Worm (Caenorhabditis elegans) whole organism, L1 larva: ENCODE measurements around the gene R09H10.2.

Experiments used
- F16B12.6 ChIP-seq: fragments of 150-350 bp; optimal IDR thresholded peaks from 2 replicates; lab custom pipeline; 2014; ENCODE audit warnings: missing biosample characterization, missing genetic modification characterization
- aly-2 ChIP-seq: fragments of 150-350 bp; optimal IDR thresholded peaks from 2 replicates; lab custom pipeline; 2014; ENCODE audit warnings: missing biosample characterization, missing genetic modification characterization
- grh-1 ChIP-seq: fragments of 200-800 bp; sonication (Bioruptor generic); IDR thresholded peaks from 2 replicates; pipeline ENCODE4 v1.3.6; 2022; ENCODE audit warnings: missing genetic modification reagents, missing genetic modification characterization, missing compliant biosample characterization
- jun-1 ChIP-seq: fragments of 150-350 bp; optimal IDR thresholded peaks from 2 replicates; lab custom pipeline; 2014; ENCODE audit warnings: missing biosample characterization, missing genetic modification reagents, missing genetic modification characterization
- lin-39 ChIP-seq: fragments of 150-350 bp; optimal IDR thresholded peaks from 2 replicates; lab custom pipeline; 2014; ENCODE audit warnings: missing biosample characterization, missing genetic modification reagents, missing genetic modification characterization
- mdl-1 ChIP-seq, 2 experiments: fragments of 150-350 bp; optimal IDR thresholded peaks; 2 replicates each; lab custom pipeline; 2014 to 2017; ENCODE audit warnings: missing biosample characterization in 2 of 2, missing genetic modification characterization in 2 of 2, inconsistent platforms in 1 of 2
- nhr-77 ChIP-seq: fragments of 150-350 bp; optimal IDR thresholded peaks from 2 replicates; lab custom pipeline; 2014; ENCODE audit warnings: missing biosample characterization, missing genetic modification characterization
- unc-62 ChIP-seq: fragments of 150-350 bp; optimal IDR thresholded peaks from 2 replicates; lab custom pipeline; 2014; ENCODE audit warnings: missing biosample characterization, missing genetic modification reagents, missing genetic modification characterization
- unc-86 ChIP-seq: sonication (generic microtip); optimal IDR thresholded peaks from 2 replicates; lab custom pipeline; 2016; ENCODE audit warnings: missing genetic modification characterization, missing compliant biosample characterization

DNA sequence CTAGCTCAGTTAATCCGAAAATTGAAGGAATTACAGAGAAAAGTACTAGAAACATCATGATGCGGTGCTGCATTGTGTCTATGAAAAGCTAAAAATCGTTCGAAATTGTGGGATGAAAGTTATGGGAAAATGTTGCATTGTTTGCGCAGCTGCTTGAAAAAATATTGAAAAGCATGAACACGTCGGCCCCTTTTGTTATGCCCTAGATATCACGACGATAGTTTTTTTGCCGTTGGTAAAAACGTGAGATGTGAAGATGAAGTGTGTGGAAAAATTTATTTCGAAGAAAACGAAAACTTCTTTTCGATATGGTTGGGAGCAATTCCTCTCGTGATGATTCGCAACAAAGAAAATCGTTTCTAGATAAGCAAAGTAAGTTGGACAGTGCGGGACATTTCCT is 12.1 kb upstream of the R09H10.2 start, which contains the start of the genes C43F9.5 and nkb-2:
- TF ChIP-seq lin-39 (tag; lab: Kevin White, UChicago) = no peak
- no peak for TF ChIP-seq jun-1 (tag; lab: Kevin White, UChicago)
- TF ChIP-seq aly-2 (tag; lab: Kevin White, UChicago) = no peak
- TF ChIP-seq nhr-77 = no peak
- no peak for TF ChIP-seq unc-86 (tag; lab: Kevin White, UChicago)
- no peak for TF ChIP-seq mdl-1 (tag; optimal IDR thresholded peaks at IDR 0.05; lab: Kevin White, UChicago)
- no peak for TF ChIP-seq F16B12.6 (tag; lab: Kevin White, UChicago)
- TF ChIP-seq unc-62 (GFP tag; lab: Kevin White, UChicago) = no peak
- TF ChIP-seq grh-1 = no peak
